In genomic region chr3R:18745961-18746468, dm6 we compare ENCODE assay signal across 1 fruit fly cellular context.
TF ChIP-seq lines count a peak whose summit lies in the region.

TSS of gene PGS1 (minus strand) at chr3R:18746041.
TSS of gene gwl (plus strand) at chr3R:18746370.

TF ChIP-seq in whole organism, embryonic, 481 proteins besides CTCF, POLR2A, EP300 and RAD21 (continued from another document and continues in another):
- no peak; the same call in 2 of the 3 replicates for TF ChIP-seq CG6791 (GFP tag; IDR thresholded peaks at IDR 0.05; lab: Robert Waterston, UW; ENCODE audit: partially characterized antibody)
- TF ChIP-seq CG34376 (GFP tag; optimal IDR thresholded peaks at IDR 0.05; lab: Kevin White, UChicago): no peak
- TF ChIP-seq onecut (GFP tag; IDR thresholded peaks at IDR 0.05; lab: Robert Waterston, UW): peak; percentile 18; the same call in 1 of the 2 replicates
- TF ChIP-seq lbe (GFP tag; optimal IDR thresholded peaks at IDR 0.05; lab: Kevin White, UChicago): no peak
- peak; percentile 80 for TF ChIP-seq az2 (GFP tag; optimal IDR thresholded peaks at IDR 0.05; lab: Kevin White, UChicago)
- no peak for TF ChIP-seq Nf-YB (GFP tag; optimal IDR thresholded peaks at IDR 0.05; lab: Kevin White, UChicago)
- no peak for TF ChIP-seq CG8089 (GFP tag; optimal IDR thresholded peaks at IDR 0.05; lab: Kevin White, UChicago)
- peak; percentile 84 for TF ChIP-seq Hr3 (GFP tag; optimal IDR thresholded peaks at IDR 0.05; lab: Kevin White, UChicago)
- peak; percentile 87 for TF ChIP-seq CG32532 (GFP tag; IDR thresholded peaks at IDR 0.05; lab: Robert Waterston, UW)
- peak; percentile 52 for TF ChIP-seq CG4328 (GFP tag; optimal IDR thresholded peaks at IDR 0.05; lab: Kevin White, UChicago)
- TF ChIP-seq Stat92E (GFP tag; optimal IDR thresholded peaks at IDR 0.05; lab: Kevin White, UChicago): no peak
- no peak for TF ChIP-seq Elba2 (GFP tag; optimal IDR thresholded peaks at IDR 0.05; lab: Kevin White, UChicago)
- TF ChIP-seq Six4 (GFP tag; optimal IDR thresholded peaks at IDR 0.05; lab: Kevin White, UChicago): peak; percentile 52
- TF ChIP-seq CG14965 (GFP tag; optimal IDR thresholded peaks at IDR 0.05; lab: Kevin White, UChicago; ENCODE audit: borderline replicate concordance): no peak
- TF ChIP-seq CG11456 (GFP tag; IDR thresholded peaks at IDR 0.05; lab: Robert Waterston, UW): peak; percentile 76
- TF ChIP-seq Awh (GFP tag; IDR thresholded peaks at IDR 0.05; lab: Robert Waterston, UW): peak; percentile 70
- peak; percentile 67 for TF ChIP-seq mam (GFP tag; optimal IDR thresholded peaks at IDR 0.05; lab: Kevin White, UChicago)
- no peak for TF ChIP-seq CG1647 (GFP tag; optimal IDR thresholded peaks at IDR 0.05; lab: Kevin White, UChicago)
- no peak for TF ChIP-seq ham (GFP tag; IDR thresholded peaks at IDR 0.05; lab: Robert Waterston, UW)
- no peak for TF ChIP-seq CG10431 (GFP tag; optimal IDR thresholded peaks at IDR 0.05; lab: Kevin White, UChicago)
- TF ChIP-seq CG8944 (GFP tag; optimal IDR thresholded peaks at IDR 0.05; lab: Kevin White, UChicago): no peak
- no peak for TF ChIP-seq YL-1 (GFP tag; optimal IDR thresholded peaks at IDR 0.05; lab: Kevin White, UChicago)
- TF ChIP-seq ken (GFP tag; IDR thresholded peaks at IDR 0.05; lab: Robert Waterston, UW): peak; percentile 53; the same call in 2 of the 3 replicates
- no peak for TF ChIP-seq CG7928 (GFP tag; optimal IDR thresholded peaks at IDR 0.05; lab: Kevin White, UChicago)
- no peak for TF ChIP-seq en (GFP tag; optimal IDR thresholded peaks at IDR 0.05; lab: Kevin White, UChicago)
- TF ChIP-seq chif (GFP tag; optimal IDR thresholded peaks at IDR 0.05; lab: Kevin White, UChicago): peak; percentile 27 to 48
- TF ChIP-seq Doc3 (GFP tag; IDR thresholded peaks at IDR 0.05; lab: Robert Waterston, UW; ENCODE audit: partially characterized antibody): peak; percentile 65
- TF ChIP-seq CG11695 (GFP tag; IDR thresholded peaks at IDR 0.05; lab: Robert Waterston, UW): peak; percentile 80
- TF ChIP-seq nau (GFP tag; optimal IDR thresholded peaks at IDR 0.05; lab: Kevin White, UChicago): no peak
- peak; percentile 36 for TF ChIP-seq CG13624 (GFP tag; optimal IDR thresholded peaks at IDR 0.05; lab: Kevin White, UChicago)
- TF ChIP-seq gsb-n (tag; optimal IDR thresholded peaks at IDR 0.05; lab: Kevin White, UChicago): no peak
- peak; percentile 82 for TF ChIP-seq ase (GFP tag; IDR thresholded peaks at IDR 0.05; lab: Robert Waterston, UW)
- TF ChIP-seq CG34422 (GFP tag; IDR thresholded peaks at IDR 0.05; lab: Robert Waterston, UW): peak; percentile 78
- peak; percentile 45 for TF ChIP-seq CG15514 (GFP tag; optimal IDR thresholded peaks at IDR 0.05; lab: Kevin White, UChicago)
- peak; percentile 57 for TF ChIP-seq CG32767 (GFP tag; IDR thresholded peaks at IDR 0.05; lab: Robert Waterston, UW)
- peak; percentile 77 for TF ChIP-seq E2f1 (GFP tag; IDR thresholded peaks at IDR 0.05; lab: Robert Waterston, UW)
- 0 out of 3 replicates have a peak, but pooled peaks have one; percentile 42 for TF ChIP-seq CG34224 (GFP tag; IDR thresholded peaks at IDR 0.05; lab: Robert Waterston, UW; ENCODE audit: partially characterized antibody)
- peak; percentile 70 for TF ChIP-seq CG17328 (GFP tag; IDR thresholded peaks at IDR 0.05; lab: Robert Waterston, UW)
- peak; percentile 84 for TF ChIP-seq sob (GFP tag; IDR thresholded peaks at IDR 0.05; lab: Robert Waterston, UW)
- peak; percentile 60 for TF ChIP-seq CG13123 (GFP tag; optimal IDR thresholded peaks at IDR 0.05; lab: Kevin White, UChicago)
- TF ChIP-seq CG13775 (GFP tag; optimal IDR thresholded peaks at IDR 0.05; lab: Kevin White, UChicago): peak; percentile 78
- peak; percentile 60 for TF ChIP-seq nerfin-1 (tag; optimal IDR thresholded peaks at IDR 0.05; lab: Kevin White, UChicago)
- TF ChIP-seq gem (tag; optimal IDR thresholded peaks at IDR 0.05; lab: Kevin White, UChicago): peak; percentile 89
- peak; percentile 46; the same call in 1 of the 2 replicates for TF ChIP-seq Rx (GFP tag; IDR thresholded peaks at IDR 0.05; lab: Robert Waterston, UW)
- TF ChIP-seq sd (tag; optimal IDR thresholded peaks at IDR 0.05; lab: Kevin White, UChicago): no peak
- TF ChIP-seq Dp (GFP tag; optimal IDR thresholded peaks at IDR 0.05; lab: Kevin White, UChicago): peak; percentile 76
- TF ChIP-seq CG18476 (GFP tag; optimal IDR thresholded peaks at IDR 0.05; lab: Kevin White, UChicago): peak; percentile 25
- peak; percentile 74 for TF ChIP-seq Chrac-16 (GFP tag; optimal IDR thresholded peaks at IDR 0.05; lab: Kevin White, UChicago)
- TF ChIP-seq bigmax (GFP tag; optimal IDR thresholded peaks at IDR 0.05; lab: Kevin White, UChicago): no peak
- TF ChIP-seq Dbx (GFP tag; IDR thresholded peaks at IDR 0.05; lab: Robert Waterston, UW): peak; percentile 88
- TF ChIP-seq CG31224 (GFP tag; IDR thresholded peaks at IDR 0.05; lab: Robert Waterston, UW): peak; percentile 68
- no peak for TF ChIP-seq Hey (tag; optimal IDR thresholded peaks at IDR 0.05; lab: Kevin White, UChicago)
- no peak for TF ChIP-seq CG6813 (GFP tag; optimal IDR thresholded peaks at IDR 0.05; lab: Kevin White, UChicago)
- TF ChIP-seq CG10654 (GFP tag; optimal IDR thresholded peaks at IDR 0.05; lab: Kevin White, UChicago): peak; percentile 75
- TF ChIP-seq fd96Cb (tag; optimal IDR thresholded peaks at IDR 0.05; lab: Kevin White, UChicago): peak; percentile 69
- no peak for TF ChIP-seq mirr (GFP tag; optimal IDR thresholded peaks at IDR 0.05; lab: Kevin White, UChicago)
- TF ChIP-seq CG9437 (GFP tag; optimal IDR thresholded peaks at IDR 0.05; lab: Kevin White, UChicago): peak; percentile 69
- TF ChIP-seq rib (GFP tag; IDR thresholded peaks at IDR 0.05; lab: Robert Waterston, UW): peak; percentile 54; the same call in 1 of the 2 replicates
- peak; percentile 35 for TF ChIP-seq CG3407 (GFP tag; optimal IDR thresholded peaks at IDR 0.05; lab: Kevin White, UChicago)
- TF ChIP-seq nmo (GFP tag; optimal IDR thresholded peaks at IDR 0.05; lab: Kevin White, UChicago): peak; percentile 88
- TF ChIP-seq ro (GFP tag; IDR thresholded peaks at IDR 0.05; lab: Robert Waterston, UW): peak; percentile 58; the same call in 1 of the 2 replicates
- no peak for TF ChIP-seq run (tag; optimal IDR thresholded peaks at IDR 0.05; lab: Kevin White, UChicago)
- peak; percentile 81 for TF ChIP-seq CG13424 (tag; optimal IDR thresholded peaks at IDR 0.05; lab: Kevin White, UChicago)
- peak; percentile 47; the same call in 1 of the 2 replicates for TF ChIP-seq ara (GFP tag; IDR thresholded peaks at IDR 0.05; lab: Robert Waterston, UW)
- TF ChIP-seq CG9932 (GFP tag; IDR thresholded peaks at IDR 0.05; lab: Robert Waterston, UW): peak; percentile 91
- TF ChIP-seq al (GFP tag; IDR thresholded peaks at IDR 0.05; lab: Robert Waterston, UW): peak; percentile 81
- no peak for TF ChIP-seq CG11723 (GFP tag; optimal IDR thresholded peaks at IDR 0.05; lab: Kevin White, UChicago)
- peak; percentile 33 for TF ChIP-seq cato (GFP tag; optimal IDR thresholded peaks at IDR 0.05; lab: Kevin White, UChicago; ENCODE audit: borderline replicate concordance)
- no peak for TF ChIP-seq gt (GFP tag; IDR thresholded peaks at IDR 0.05; lab: Robert Waterston, UW)
- TF ChIP-seq bbx (GFP tag; IDR thresholded peaks at IDR 0.05; lab: Robert Waterston, UW; ENCODE audit: partially characterized antibody): no peak; the same call in 1 of the 2 replicates
- no peak for TF ChIP-seq lov (optimal IDR thresholded peaks at IDR 0.05; lab: Kevin White, UChicago)
- no peak for TF ChIP-seq lov (GFP tag; IDR thresholded peaks at IDR 0.05; lab: Robert Waterston, UW)
- peak; percentile 59; the same call in 1 of the 3 replicates for TF ChIP-seq H15 (GFP tag; IDR thresholded peaks at IDR 0.05; lab: Robert Waterston, UW)
- peak; percentile 16 for TF ChIP-seq CG12744 (GFP tag; optimal IDR thresholded peaks at IDR 0.05; lab: Kevin White, UChicago)
- peak; percentile 80 for TF ChIP-seq CG11085 (GFP tag; IDR thresholded peaks at IDR 0.05; lab: Robert Waterston, UW)
- peak; percentile 87 for TF ChIP-seq ttk (GFP tag; IDR thresholded peaks at IDR 0.05; lab: Robert Waterston, UW)
- TF ChIP-seq CG15011 (GFP tag; optimal IDR thresholded peaks at IDR 0.05; lab: Kevin White, UChicago): no peak
- no peak for TF ChIP-seq lilli (GFP tag; optimal IDR thresholded peaks at IDR 0.05; lab: Kevin White, UChicago)
- TF ChIP-seq tna (GFP tag; IDR thresholded peaks at IDR 0.05; lab: Robert Waterston, UW; ENCODE audit: partially characterized antibody): no peak
- no peak for TF ChIP-seq Blimp-1 (GFP tag; optimal IDR thresholded peaks at IDR 0.05; lab: Kevin White, UChicago)
- peak; percentile 56 for TF ChIP-seq CG10462 (GFP tag; optimal IDR thresholded peaks at IDR 0.05; lab: Kevin White, UChicago)
- peak; percentile 63 for TF ChIP-seq bab2 (GFP tag; optimal IDR thresholded peaks at IDR 0.05; lab: Kevin White, UChicago)
- peak; percentile 66 for TF ChIP-seq CG8388 (GFP tag; optimal IDR thresholded peaks at IDR 0.05; lab: Kevin White, UChicago)
- no peak for TF ChIP-seq abd-A (tag; optimal IDR thresholded peaks at IDR 0.05; lab: Kevin White, UChicago)
- TF ChIP-seq CG9876 (GFP tag; optimal IDR thresholded peaks at IDR 0.05; lab: Kevin White, UChicago): no peak
- TF ChIP-seq Hr39 (optimal IDR thresholded peaks at IDR 0.05; lab: Kevin White, UChicago): no peak
- peak; percentile 71 for TF ChIP-seq CG10209 (GFP tag; optimal IDR thresholded peaks at IDR 0.05; lab: Kevin White, UChicago)
- TF ChIP-seq aop (GFP tag; IDR thresholded peaks at IDR 0.05; lab: Robert Waterston, UW): no peak
- peak; percentile 81 for TF ChIP-seq Dll (GFP tag; IDR thresholded peaks at IDR 0.05; lab: Robert Waterston, UW; ENCODE audit: partially characterized antibody)
- TF ChIP-seq zfh2 (GFP tag; optimal IDR thresholded peaks at IDR 0.05; lab: Kevin White, UChicago): peak; percentile 67
- peak; percentile 33; the same call in 1 of the 3 replicates for TF ChIP-seq otp (GFP tag; IDR thresholded peaks at IDR 0.05; lab: Robert Waterston, UW)
- no peak for TF ChIP-seq luna (GFP tag; optimal IDR thresholded peaks at IDR 0.05; lab: Kevin White, UChicago)
- TF ChIP-seq lab (GFP tag; optimal IDR thresholded peaks at IDR 0.05; lab: Kevin White, UChicago): no peak
- TF ChIP-seq Ssrp (tag; optimal IDR thresholded peaks at IDR 0.05; lab: Kevin White, UChicago): peak; percentile 79
- TF ChIP-seq NFAT (GFP tag; IDR thresholded peaks at IDR 0.05; lab: Robert Waterston, UW): peak; percentile 64
- peak; percentile 44 for TF ChIP-seq Camta (GFP tag; optimal IDR thresholded peaks at IDR 0.05; lab: Kevin White, UChicago)
- peak; percentile 83 for TF ChIP-seq CG9727 (GFP tag; optimal IDR thresholded peaks at IDR 0.05; lab: Kevin White, UChicago)
- TF ChIP-seq CG10543 (GFP tag; optimal IDR thresholded peaks at IDR 0.05; lab: Kevin White, UChicago): peak; percentile 54
- no peak for TF ChIP-seq Lpt (GFP tag; optimal IDR thresholded peaks at IDR 0.05; lab: Kevin White, UChicago)
- TF ChIP-seq jigr1 (GFP tag; IDR thresholded peaks at IDR 0.05; lab: Robert Waterston, UW): peak; percentile 66; the same call in 1 of the 3 replicates
- peak; percentile 65 for TF ChIP-seq trem (tag; optimal IDR thresholded peaks at IDR 0.05; lab: Kevin White, UChicago)
- peak; percentile 82 for TF ChIP-seq CG12659 (GFP tag; optimal IDR thresholded peaks at IDR 0.05; lab: Kevin White, UChicago)
- peak; percentile 40 for TF ChIP-seq Myb (GFP tag; optimal IDR thresholded peaks at IDR 0.05; lab: Kevin White, UChicago)
- TF ChIP-seq CG11696 (GFP tag; IDR thresholded peaks at IDR 0.05; lab: Robert Waterston, UW): peak; percentile 43; the same call in 1 of the 2 replicates
- peak; percentile 72 for TF ChIP-seq CG16813 (GFP tag; IDR thresholded peaks at IDR 0.05; lab: Robert Waterston, UW; ENCODE audit: partially characterized antibody)
- peak; percentile 77; the same call in 2 of the 3 replicates for TF ChIP-seq CG11093 (GFP tag; IDR thresholded peaks at IDR 0.05; lab: Robert Waterston, UW)
- peak; percentile 69 for TF ChIP-seq unc-4 (GFP tag; IDR thresholded peaks at IDR 0.05; lab: Robert Waterston, UW; ENCODE audit: partially characterized antibody)
- TF ChIP-seq ranshi (GFP tag; IDR thresholded peaks at IDR 0.05; lab: Robert Waterston, UW): peak; percentile 79; the same call in 1 of the 2 replicates
- TF ChIP-seq zen2 (GFP tag; IDR thresholded peaks at IDR 0.05; lab: Robert Waterston, UW; ENCODE audit: partially characterized antibody): no peak
- TF ChIP-seq ems (GFP tag; optimal IDR thresholded peaks at IDR 0.05; lab: Kevin White, UChicago): peak; percentile 33
- TF ChIP-seq pb (GFP tag; optimal IDR thresholded peaks at IDR 0.05; lab: Kevin White, UChicago): no peak
- no peak for TF ChIP-seq CG12236 (GFP tag; optimal IDR thresholded peaks at IDR 0.05; lab: Kevin White, UChicago)
- TF ChIP-seq pan (optimal IDR thresholded peaks at IDR 0.05; lab: Kevin White, UChicago): no peak
- peak in 1 of 2 experiments; percentile 81 for TF ChIP-seq pan (GFP tag; optimal IDR thresholded peaks at IDR 0.05 in 1 of 2, IDR thresholded peaks at IDR 0.05 in 1 of 2)
- TF ChIP-seq wdn (GFP tag; IDR thresholded peaks at IDR 0.05; lab: Robert Waterston, UW): peak; percentile 52; the same call in 1 of the 2 replicates
- TF ChIP-seq CG4820 (GFP tag; optimal IDR thresholded peaks at IDR 0.05; lab: Kevin White, UChicago): peak; percentile 64
- TF ChIP-seq bcd (GFP tag; optimal IDR thresholded peaks at IDR 0.05; lab: Kevin White, UChicago): peak; percentile 68
- no peak for TF ChIP-seq CrebB (tag; optimal IDR thresholded peaks at IDR 0.05; lab: Kevin White, UChicago)
- peak; percentile 54 for TF ChIP-seq HLH54F (GFP tag; optimal IDR thresholded peaks at IDR 0.05; lab: Kevin White, UChicago)
- no peak for TF ChIP-seq Poxn (GFP tag; IDR thresholded peaks at IDR 0.05; lab: Robert Waterston, UW)
- TF ChIP-seq gce (GFP tag; IDR thresholded peaks at IDR 0.05; lab: Robert Waterston, UW): 0 out of 3 replicates have a peak, but pooled peaks have one; percentile 11
- peak; percentile 72 for TF ChIP-seq CG14667 (GFP tag; IDR thresholded peaks at IDR 0.05; lab: Robert Waterston, UW)
- peak; percentile 65 for TF ChIP-seq CG16815 (GFP tag; optimal IDR thresholded peaks at IDR 0.05; lab: Kevin White, UChicago)
- TF ChIP-seq ssp (GFP tag; IDR thresholded peaks at IDR 0.05; lab: Robert Waterston, UW): peak; percentile 70
- TF ChIP-seq Sox100B (GFP tag; optimal IDR thresholded peaks at IDR 0.05; lab: Kevin White, UChicago): peak; percentile 78
- TF ChIP-seq CG9817 (tag; optimal IDR thresholded peaks at IDR 0.05; lab: Kevin White, UChicago): peak; percentile 80
- TF ChIP-seq Dip3 (GFP tag; optimal IDR thresholded peaks at IDR 0.05; lab: Kevin White, UChicago): peak; percentile 45
- no peak for TF ChIP-seq CG8765 (GFP tag; IDR thresholded peaks at IDR 0.05; lab: Robert Waterston, UW)
- no peak for TF ChIP-seq mld (GFP tag; IDR thresholded peaks at IDR 0.05; lab: Robert Waterston, UW; ENCODE audit: partially characterized antibody)
